Worm (Caenorhabditis elegans) whole organism, L3 larva: ENCODE data around the gene gln-2.

Source experiments
- elt-1 ChIP-seq: fragments of 150-350 bp; optimal IDR thresholded peaks from 2 replicates; lab custom pipeline; 2014; ENCODE audit warnings: missing biosample characterization, missing genetic modification characterization
- elt-3 ChIP-seq, 3 experiments: fragments of 150-350 bp in 1 of 3; sonication (generic microtip) in 2 of 3; optimal IDR thresholded peaks; 2 replicates in 2 of 3; 4 replicates in 1 of 3; lab custom pipeline; 2014 to 2017; ENCODE audit warnings: missing biosample characterization in 3 of 3, missing genetic modification characterization in 3 of 3
- nhr-11 ChIP-seq: fragments of 150-350 bp; optimal IDR thresholded peaks from 2 replicates; lab custom pipeline; 2014; ENCODE audit warnings: missing biosample characterization, missing genetic modification characterization
- pqm-1 ChIP-seq: fragments of 150-350 bp; optimal IDR thresholded peaks from 2 replicates; lab custom pipeline; 2017; ENCODE audit warnings: missing biosample characterization, missing genetic modification characterization, inconsistent platforms
- skn-1 ChIP-seq: fragments of 150-350 bp; optimal IDR thresholded peaks from 2 replicates; lab custom pipeline; 2014; ENCODE audit warnings: missing biosample characterization, missing genetic modification characterization
- ztf-11 ChIP-seq: fragments of 150-350 bp; optimal IDR thresholded peaks from 2 replicates; lab custom pipeline; 2014; ENCODE audit warnings: missing biosample characterization, missing genetic modification characterization

DNA sequence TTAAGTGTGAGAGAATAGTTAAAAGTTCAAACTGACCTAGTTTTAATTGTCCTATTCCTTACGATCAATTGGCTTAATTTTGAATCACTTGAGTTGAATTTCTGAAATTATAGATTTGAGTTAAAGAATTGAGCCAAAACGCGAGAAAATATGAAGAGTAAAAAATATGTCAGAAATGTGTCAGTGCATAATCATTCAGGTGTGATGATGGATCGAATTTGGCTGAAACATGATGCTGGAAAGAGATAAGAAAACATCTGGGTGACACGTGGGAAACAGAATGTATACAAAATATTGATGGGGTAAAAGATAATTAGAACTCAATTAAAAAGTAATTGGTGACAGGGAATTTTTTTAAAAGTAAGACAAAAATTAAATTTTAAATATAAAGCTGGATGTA is 29.1 kb upstream of the gln-2 start, which contains the start of gene R10E12.2:
- TF ChIP-seq elt-1 (tag; lab: Kevin White, UChicago) = no peak
- no peak for TF ChIP-seq ztf-11 (tag; lab: Kevin White, UChicago)
- TF ChIP-seq pqm-1 = no peak
- no peak for TF ChIP-seq skn-1
- no peak for TF ChIP-seq elt-3 (tag; optimal IDR thresholded peaks at IDR 0.05; lab: Kevin White, UChicago)
- TF ChIP-seq nhr-11 (tag; lab: Kevin White, UChicago) = no peak
